Fruit fly (Drosophila melanogaster) whole organism, embryonic: ENCODE data around the gene CG15252.

Experiments used
- Blimp-1 ChIP-seq: fragments of 200-800 bp; sonication (Bioruptor generic); optimal IDR thresholded peaks from 3 replicates; lab custom pipeline; 2018; ENCODE audit warnings: missing biosample characterization, missing genetic modification characterization, mild to moderate bottlenecking, moderate library complexity, missing genetic modification reagents
- CG10431 ChIP-seq: fragments of 200-800 bp; sonication (Bioruptor generic); optimal IDR thresholded peaks from 3 replicates; lab custom pipeline; 2018; ENCODE audit warnings: missing biosample characterization, mild to moderate bottlenecking, missing genetic modification characterization
- CG12104 ChIP-seq: fragments of 200-800 bp; sonication (Bioruptor generic); optimal IDR thresholded peaks from 3 replicates; lab custom pipeline; 2016; ENCODE audit warnings: missing biosample characterization, missing genetic modification characterization
- CG12744 ChIP-seq: fragments of 200-800 bp; sonication (Bioruptor generic); optimal IDR thresholded peaks from 2 replicates; lab custom pipeline; 2016; ENCODE audit warnings: missing biosample characterization, missing genetic modification characterization
- CG1529 ChIP-seq: fragments of 200-800 bp; sonication (Bioruptor generic); optimal IDR thresholded peaks from 3 replicates; lab custom pipeline; 2018; ENCODE audit warnings: missing biosample characterization, missing genetic modification characterization
- CG16779 ChIP-seq: fragments of 200-800 bp; sonication (Bioruptor generic); IDR thresholded peaks from 2 replicates; pipeline ENCODE4 v1.3.6; 2022; ENCODE audit warnings: missing biosample characterization, missing genetic modification characterization
- CG16815 ChIP-seq: fragments of 200-800 bp; sonication (Bioruptor generic); optimal IDR thresholded peaks from 3 replicates; lab custom pipeline; 2017; ENCODE audit warnings: missing biosample characterization, mild to moderate bottlenecking, missing genetic modification characterization
- CG17328 ChIP-seq: fragments of 200-800 bp; sonication (Bioruptor generic); IDR thresholded peaks from 2 replicates; pipeline ENCODE4 v1.3.6; 2022; ENCODE audit warnings: missing biosample characterization, missing genetic modification characterization
- CG18764 ChIP-seq: fragments of 200-800 bp; sonication (Bioruptor generic); optimal IDR thresholded peaks from 3 replicates; lab custom pipeline; 2016; ENCODE audit warnings: missing biosample characterization, missing genetic modification characterization
- CG2120 ChIP-seq: fragments of 200-800 bp; sonication (Bioruptor generic); optimal IDR thresholded peaks from 3 replicates; lab custom pipeline; 2016; ENCODE audit warnings: missing biosample characterization, missing genetic modification characterization
- CG31441 ChIP-seq: fragments of 200-800 bp; sonication (Bioruptor generic); IDR thresholded peaks from 2 replicates; pipeline ENCODE4 v1.3.6; 2022; ENCODE audit warnings: missing biosample characterization, missing genetic modification characterization
- CG34224 ChIP-seq: fragments of 200-800 bp; sonication (Bioruptor generic); IDR thresholded peaks from 3 replicates; pipeline ENCODE4 v1.3.6; 2022; ENCODE audit warnings: missing biosample characterization, missing genetic modification characterization; ENCODE audit not compliant: partially characterized antibody
- CG7987 ChIP-seq: fragments of 200-800 bp; sonication (Bioruptor generic); optimal IDR thresholded peaks from 2 replicates; lab custom pipeline; 2018; ENCODE audit warnings: missing biosample characterization, mild to moderate bottlenecking, missing genetic modification characterization, moderate library complexity
- CG8290 ChIP-seq, 3 experiments: fragments of 200-800 bp; sonication (Bioruptor generic); optimal IDR thresholded peaks; 2 replicates each; lab custom pipeline; 2016 to 2019; ENCODE audit warnings: missing biosample characterization in 3 of 3, missing genetic modification characterization in 3 of 3, mild to moderate bottlenecking in 2 of 3, moderate library complexity in 1 of 3
- CG9727 ChIP-seq: fragments of 200-800 bp; sonication (Bioruptor generic); optimal IDR thresholded peaks from 3 replicates; lab custom pipeline; 2017; ENCODE audit warnings: missing biosample characterization, mild to moderate bottlenecking, missing genetic modification characterization
- CG9797 ChIP-seq: fragments of 200-800 bp; sonication (Bioruptor generic); optimal IDR thresholded peaks from 3 replicates; lab custom pipeline; 2018; ENCODE audit warnings: missing biosample characterization, mild to moderate bottlenecking, missing genetic modification characterization
- CG9932 ChIP-seq: fragments of 200-800 bp; sonication (Bioruptor generic); IDR thresholded peaks from 2 replicates; pipeline ENCODE4 v1.3.6; 2022; ENCODE audit warnings: missing biosample characterization, missing genetic modification characterization
- Chrac-16 ChIP-seq: fragments of 200-800 bp; sonication (Bioruptor generic); optimal IDR thresholded peaks from 3 replicates; lab custom pipeline; 2016; ENCODE audit warnings: missing biosample characterization, missing genetic modification characterization
- Dll ChIP-seq: fragments of 200-800 bp; sonication (Bioruptor generic); IDR thresholded peaks from 4 replicates; pipeline ENCODE4 v1.3.6; 2022; ENCODE audit warnings: missing biosample characterization, missing genetic modification characterization; ENCODE audit not compliant: partially characterized antibody
- HLH54F ChIP-seq: fragments of 200-800 bp; sonication (Bioruptor generic); optimal IDR thresholded peaks from 3 replicates; lab custom pipeline; 2016; ENCODE audit warnings: missing biosample characterization, missing genetic modification characterization
- NfI ChIP-seq: fragments of 200-800 bp; sonication (Bioruptor generic); optimal IDR thresholded peaks from 3 replicates; lab custom pipeline; 2018; ENCODE audit warnings: missing biosample characterization, mild to moderate bottlenecking, missing genetic modification characterization, moderate library complexity
- Oaz ChIP-seq: fragments of 200-800 bp; sonication (Bioruptor generic); IDR thresholded peaks from 2 replicates; pipeline ENCODE4 v1.3.6; 2022; ENCODE audit warnings: missing biosample characterization, missing genetic modification characterization
- PHDP ChIP-seq: fragments of 200-800 bp; sonication (Bioruptor generic); optimal IDR thresholded peaks from 3 replicates; lab custom pipeline; 2018; ENCODE audit warnings: missing biosample characterization, mild to moderate bottlenecking, missing genetic modification characterization, moderate library complexity
- Sox102F ChIP-seq: fragments of 200-800 bp; sonication (Bioruptor generic); optimal IDR thresholded peaks from 2 replicates; lab custom pipeline; 2018; ENCODE audit warnings: missing biosample characterization, mild to moderate bottlenecking, missing genetic modification characterization, moderate library complexity
- Taf1 ChIP-seq: fragments of 200-800 bp; sonication (Bioruptor generic); IDR thresholded peaks from 2 replicates; pipeline ENCODE4 v1.3.6; 2022; ENCODE audit warnings: missing biosample characterization, missing genetic modification characterization
- Xrp1 ChIP-seq: fragments of 200-800 bp; sonication (Bioruptor generic); IDR thresholded peaks from 2 replicates; pipeline ENCODE4 v1.3.6; 2022; ENCODE audit warnings: missing biosample characterization, missing genetic modification characterization
- aop ChIP-seq: fragments of 200-800 bp; sonication (Bioruptor generic); IDR thresholded peaks from 2 replicates; pipeline ENCODE4 v1.3.6; 2022; ENCODE audit warnings: missing biosample characterization, missing genetic modification characterization
- az2 ChIP-seq: fragments of 200-800 bp; sonication (Bioruptor generic); optimal IDR thresholded peaks from 3 replicates; lab custom pipeline; 2016; ENCODE audit warnings: missing biosample characterization, missing genetic modification characterization
- cg ChIP-seq: fragments of 200-800 bp; sonication (Bioruptor generic); optimal IDR thresholded peaks from 3 replicates; lab custom pipeline; 2019; ENCODE audit warnings: missing biosample characterization, mild to moderate bottlenecking, missing genetic modification characterization, moderate library complexity
- crc ChIP-seq: fragments of 200-800 bp; sonication (Bioruptor generic); optimal IDR thresholded peaks from 2 replicates; lab custom pipeline; 2016; ENCODE audit warnings: missing biosample characterization, missing genetic modification characterization
- crol ChIP-seq: fragments of 200-800 bp; sonication (Bioruptor generic); IDR thresholded peaks from 2 replicates; pipeline ENCODE4 v1.3.6; 2022; ENCODE audit warnings: missing biosample characterization, missing genetic modification characterization
- cwo ChIP-seq: fragments of 200-800 bp; sonication (Bioruptor generic); optimal IDR thresholded peaks from 3 replicates; lab custom pipeline; 2017; ENCODE audit warnings: missing biosample characterization, missing genetic modification characterization, mild to moderate bottlenecking, moderate library complexity, missing genetic modification reagents
- dpn ChIP-seq, 2 experiments: fragments of 200-800 bp; sonication (Bioruptor generic); optimal IDR thresholded peaks; 3 replicates each; lab custom pipeline; 2016; ENCODE audit warnings: missing biosample characterization in 2 of 2, missing genetic modification characterization in 2 of 2
- exex ChIP-seq: fragments of 200-800 bp; sonication (Bioruptor generic); optimal IDR thresholded peaks from 4 replicates; lab custom pipeline; 2018; ENCODE audit warnings: missing biosample characterization, mild to moderate bottlenecking, missing genetic modification characterization, moderate library complexity
- gro ChIP-seq: fragments of 200-800 bp; sonication (Bioruptor generic); optimal IDR thresholded peaks from 2 replicates; lab custom pipeline; 2016; ENCODE audit warnings: missing biosample characterization, missing genetic modification characterization
- hkb ChIP-seq, 2 experiments: fragments of 200-800 bp in 1 of 2; fragments of >200 bp in 1 of 2; sonication (Bioruptor generic) in 1 of 2; IDR thresholded peaks in 1 of 2; optimal IDR thresholded peaks in 1 of 2; 2 replicates each; pipeline versions ENCODE4 v1.3.6 to Lab custom; 2017 to 2022; ENCODE audit warnings: missing biosample characterization in 1 of 2, missing genetic modification characterization in 1 of 2
- kah ChIP-seq: fragments of 200-800 bp; sonication (Bioruptor generic); optimal IDR thresholded peaks from 2 replicates; lab custom pipeline; 2018; ENCODE audit warnings: missing biosample characterization, mild to moderate bottlenecking, missing genetic modification characterization
- lbe ChIP-seq: fragments of 200-800 bp; sonication (Bioruptor generic); optimal IDR thresholded peaks from 2 replicates; lab custom pipeline; 2016; ENCODE audit warnings: missing biosample characterization, mild to moderate bottlenecking, missing genetic modification characterization
- lmd ChIP-seq: fragments of 200-800 bp; sonication (Bioruptor generic); IDR thresholded peaks from 2 replicates; pipeline ENCODE4 v1.3.6; 2022; ENCODE audit warnings: missing biosample characterization, missing genetic modification characterization
- mam ChIP-seq: fragments of 200-800 bp; sonication (Bioruptor generic); optimal IDR thresholded peaks from 3 replicates; lab custom pipeline; 2016; ENCODE audit warnings: missing biosample characterization, missing genetic modification characterization
- nmo ChIP-seq: fragments of 200-800 bp; sonication (Bioruptor generic); optimal IDR thresholded peaks from 2 replicates; lab custom pipeline; 2018; ENCODE audit warnings: missing biosample characterization, mild to moderate bottlenecking, missing genetic modification characterization, moderate library complexity
- odd ChIP-seq: fragments of 200-800 bp; sonication (Bioruptor generic); optimal IDR thresholded peaks from 2 replicates; lab custom pipeline; 2017; ENCODE audit warnings: missing biosample characterization, mild to moderate bottlenecking, missing genetic modification characterization
- pan ChIP-seq, 4 experiments: fragments of >200 bp in 3 of 4; fragments of 200-800 bp in 1 of 4; sonication (Bioruptor generic) in 1 of 4; optimal IDR thresholded peaks in 3 of 4; IDR thresholded peaks in 1 of 4; 2 replicates each; pipeline versions ENCODE4 v1.3.6 to Lab custom; 2017 to 2022; ENCODE audit warnings: missing biosample characterization in 2 of 4, missing genetic modification characterization in 2 of 4, mixed read lengths in 1 of 4
- pzg ChIP-seq: fragments of 200-800 bp; sonication (Bioruptor generic); optimal IDR thresholded peaks from 3 replicates; lab custom pipeline; 2018; ENCODE audit warnings: missing biosample characterization, mild to moderate bottlenecking, missing genetic modification characterization, moderate library complexity
- ranshi ChIP-seq: fragments of 200-800 bp; sonication (Bioruptor generic); IDR thresholded peaks from 2 replicates; pipeline ENCODE4 v1.3.6; 2022; ENCODE audit warnings: missing biosample characterization, missing genetic modification characterization
- tx ChIP-seq: fragments of 200-800 bp; sonication (Bioruptor generic); optimal IDR thresholded peaks from 2 replicates; lab custom pipeline; 2016; ENCODE audit warnings: missing biosample characterization, missing genetic modification characterization
- usp ChIP-seq: fragments of >200 bp; optimal IDR thresholded peaks from 2 replicates; lab custom pipeline; 2017; ENCODE audit warnings: missing biosample characterization, missing genetic modification characterization
- zen2 ChIP-seq: fragments of 200-800 bp; sonication (Bioruptor generic); IDR thresholded peaks from 3 replicates; pipeline ENCODE4 v1.3.6; 2022; ENCODE audit warnings: missing biosample characterization, missing genetic modification characterization; ENCODE audit not compliant: partially characterized antibody

Gene CG15252

dm6 chrX:9993427-9994218 is 13.3 kb upstream of the CG15252 start (continued):
- no peak for TF ChIP-seq cwo (GFP tag; lab: Kevin White, UChicago)
- no peak for TF ChIP-seq az2 (GFP tag; lab: Kevin White, UChicago)
- no peak for TF ChIP-seq CG17328
- TF ChIP-seq CG2120 (GFP tag; lab: Kevin White, UChicago): peak; percentile 47
- TF ChIP-seq nmo (GFP tag; lab: Kevin White, UChicago): no peak
- no peak for TF ChIP-seq CG7987 (GFP tag; lab: Kevin White, UChicago)
- no peak for TF ChIP-seq zen2 (GFP tag; lab: Robert Waterston, UW)
- no peak for TF ChIP-seq odd (GFP tag; lab: Kevin White, UChicago)
- TF ChIP-seq CG1529 (GFP tag; lab: Kevin White, UChicago): no peak
- no peak for TF ChIP-seq CG18764
- peak; percentile 23; the same call in 1 of the 2 replicates for TF ChIP-seq ranshi (GFP tag; lab: Robert Waterston, UW)
- peak; percentile 63 for TF ChIP-seq Sox102F (GFP tag; lab: Kevin White, UChicago)
- no peak for TF ChIP-seq CG12744
- TF ChIP-seq CG16815 (GFP tag; lab: Kevin White, UChicago): no peak
- TF ChIP-seq exex (tag; lab: Kevin White, UChicago): no peak
- TF ChIP-seq lbe (GFP tag; lab: Kevin White, UChicago): no peak
- no peak for TF ChIP-seq Oaz (GFP tag; lab: Robert Waterston, UW)
- no peak for TF ChIP-seq Dll
- no peak for TF ChIP-seq Xrp1
- TF ChIP-seq CG9727 (GFP tag; lab: Kevin White, UChicago): no peak
- TF ChIP-seq CG9797 (GFP tag; lab: Kevin White, UChicago): no peak
- TF ChIP-seq NfI (GFP tag; lab: Kevin White, UChicago): no peak
- TF ChIP-seq cg (GFP tag; lab: Kevin White, UChicago): no peak
- TF ChIP-seq PHDP (tag; lab: Kevin White, UChicago): peak; percentile 2
- no peak for TF ChIP-seq CG34224
- no peak for TF ChIP-seq Taf1 (GFP tag; lab: Robert Waterston, UW)
- peak; percentile 12 for TF ChIP-seq mam (GFP tag; lab: Kevin White, UChicago)
- no peak for TF ChIP-seq CG12104 (GFP tag; lab: Kevin White, UChicago)
- no peak for TF ChIP-seq dpn (GFP tag; optimal IDR thresholded peaks at IDR 0.05; lab: Kevin White, UChicago)
- peak; percentile 55; the same call in 1 of the 2 replicates for TF ChIP-seq CG9932
- no peak for TF ChIP-seq HLH54F (GFP tag; lab: Kevin White, UChicago)
- no peak for TF ChIP-seq pzg
- TF ChIP-seq kah (GFP tag; lab: Kevin White, UChicago): no peak
- TF ChIP-seq Blimp-1: no peak
- no peak for TF ChIP-seq CG10431
- peak; percentile 29 for TF ChIP-seq hkb (optimal IDR thresholded peaks at IDR 0.05; lab: Kevin White, UChicago)
- no peak for TF ChIP-seq hkb (GFP tag; IDR thresholded peaks at IDR 0.05; lab: Robert Waterston, UW)
- no peak for TF ChIP-seq pan (optimal IDR thresholded peaks at IDR 0.05; lab: Kevin White, UChicago)
- TF ChIP-seq pan (GFP tag; optimal IDR thresholded peaks at IDR 0.05 in 1 of 2, IDR thresholded peaks at IDR 0.05 in 1 of 2): no peak
- no peak for TF ChIP-seq aop
- peak; percentile 29 for TF ChIP-seq gro
- TF ChIP-seq Chrac-16 (GFP tag; lab: Kevin White, UChicago): no peak
- TF ChIP-seq CG16779 (GFP tag; lab: Robert Waterston, UW): no peak
- TF ChIP-seq tx (GFP tag; lab: Kevin White, UChicago): no peak
- TF ChIP-seq CG8290 (GFP tag; optimal IDR thresholded peaks at IDR 0.05; lab: Kevin White, UChicago): no peak
- peak in 1 of 2 experiments; percentile 23 for TF ChIP-seq CG8290 (tag; optimal IDR thresholded peaks at IDR 0.05; lab: Kevin White, UChicago)
- no peak for TF ChIP-seq crol (GFP tag; lab: Robert Waterston, UW)
- TF ChIP-seq crc (GFP tag; lab: Kevin White, UChicago): no peak
- no peak for TF ChIP-seq usp (GFP tag; lab: Kevin White, UChicago)
- TF ChIP-seq lmd (GFP tag; lab: Robert Waterston, UW): peak; percentile 52; the same call in 1 of the 2 replicates
- TF ChIP-seq CG31441 (GFP tag; lab: Robert Waterston, UW): no peak
